Fruit fly (Drosophila melanogaster): ENCODE data around the gene rho.
A peak's percentile ranks its signal among the peaks of the same experiment; 100 is the strongest.

rho gene

DNA sequence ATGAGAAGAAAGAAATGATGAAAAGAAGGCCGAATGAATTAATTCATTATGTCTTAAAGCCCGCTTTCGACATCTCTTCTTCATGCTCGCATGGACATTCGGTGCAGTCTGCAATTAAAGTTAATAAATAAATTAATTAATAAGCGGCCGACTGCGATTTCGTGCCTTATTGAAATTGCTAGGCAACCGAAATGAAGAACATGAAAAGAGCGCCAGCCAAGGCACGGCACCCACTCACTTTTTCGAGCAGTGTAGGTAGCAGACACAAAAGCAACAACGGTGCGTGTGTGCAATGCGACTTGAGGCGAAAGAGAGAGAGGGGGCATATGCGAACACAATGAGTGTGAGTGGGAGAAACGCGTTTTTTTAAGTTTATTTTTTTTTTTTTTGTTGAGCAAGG, 854 bp downstream of the rho start (continued):
- no peak for TF ChIP-seq CG6654 (GFP tag; optimal IDR thresholded peaks at IDR 0.05)
- no peak for TF ChIP-seq Bdp1 (GFP tag; optimal IDR thresholded peaks at IDR 0.05)
- TF ChIP-seq pros (GFP tag; optimal IDR thresholded peaks at IDR 0.05): no peak
- peak; percentile 30 for TF ChIP-seq PHDP (tag; optimal IDR thresholded peaks at IDR 0.05)
- TF ChIP-seq ci (GFP tag; IDR thresholded peaks at IDR 0.05): peak; percentile 59; the same call in 2 of the 3 replicates
- TF ChIP-seq CG6813 (GFP tag; optimal IDR thresholded peaks at IDR 0.05): no peak
- TF ChIP-seq Bgb (GFP tag; IDR thresholded peaks at IDR 0.05; ENCODE audit: partially characterized antibody): no peak
- TF ChIP-seq pzg (GFP tag; optimal IDR thresholded peaks at IDR 0.05): no peak
- TF ChIP-seq Xrp1 (GFP tag; IDR thresholded peaks at IDR 0.05): peak; percentile 50; the same call in 1 of the 2 replicates
- peak; percentile 21; the same call in 1 of the 2 replicates for TF ChIP-seq CG17328 (GFP tag; IDR thresholded peaks at IDR 0.05)
- TF ChIP-seq Vsx1 (GFP tag; optimal IDR thresholded peaks at IDR 0.05): peak; percentile 36
- TF ChIP-seq CG7839 (tag; optimal IDR thresholded peaks at IDR 0.05): peak; percentile 41
- TF ChIP-seq TFAM (GFP tag; optimal IDR thresholded peaks at IDR 0.05): no peak
- no peak for TF ChIP-seq CG4617 (GFP tag; optimal IDR thresholded peaks at IDR 0.05; ENCODE audit: borderline replicate concordance)
- TF ChIP-seq nmo (GFP tag; optimal IDR thresholded peaks at IDR 0.05): peak; percentile 45
- peak; percentile 42 for TF ChIP-seq CG11504 (tag; optimal IDR thresholded peaks at IDR 0.05)
- TF ChIP-seq Fer3 (tag; optimal IDR thresholded peaks at IDR 0.05): no peak
- no peak for TF ChIP-seq Bteb2 (GFP tag; optimal IDR thresholded peaks at IDR 0.05)
- peak; percentile 20; the same call in 1 of the 2 replicates for TF ChIP-seq sisA (GFP tag; IDR thresholded peaks at IDR 0.05)
- TF ChIP-seq CG6689 (GFP tag; IDR thresholded peaks at IDR 0.05): peak; percentile 52
- TF ChIP-seq fd96Cb (tag; optimal IDR thresholded peaks at IDR 0.05): peak; percentile 35
- TF ChIP-seq nerfin-1 (tag; optimal IDR thresholded peaks at IDR 0.05): no peak
- no peak for TF ChIP-seq Hr78 (GFP tag; optimal IDR thresholded peaks at IDR 0.05)
- TF ChIP-seq otp (GFP tag; IDR thresholded peaks at IDR 0.05): no peak
- peak in 1 of 2 experiments; percentile 50 for TF ChIP-seq bsh (GFP tag; optimal IDR thresholded peaks at IDR 0.05)
- no peak for TF ChIP-seq Ada2b (GFP tag; IDR thresholded peaks at IDR 0.05)
- no peak for TF ChIP-seq bowl (GFP tag; IDR thresholded peaks at IDR 0.05)
- TF ChIP-seq CG15479 (GFP tag; optimal IDR thresholded peaks at IDR 0.05): no peak
- TF ChIP-seq E2f1 (GFP tag; IDR thresholded peaks at IDR 0.05): no peak
- 0 out of 2 replicates have a peak, but pooled peaks have one; percentile 13 for TF ChIP-seq CG5953 (GFP tag; IDR thresholded peaks at IDR 0.05)
- no peak for TF ChIP-seq CG9609 (GFP tag; optimal IDR thresholded peaks at IDR 0.05)
- TF ChIP-seq Lpt (GFP tag; optimal IDR thresholded peaks at IDR 0.05): no peak
- TF ChIP-seq Optix (GFP tag; IDR thresholded peaks at IDR 0.05): 0 out of 3 replicates have a peak, but pooled peaks have one; percentile 46
- no peak for TF ChIP-seq MBD-R2 (GFP tag; IDR thresholded peaks at IDR 0.05)
- TF ChIP-seq tx (GFP tag; optimal IDR thresholded peaks at IDR 0.05): no peak
- no peak for TF ChIP-seq stc (GFP tag; IDR thresholded peaks at IDR 0.05)
- peak; percentile 38 for TF ChIP-seq phol (tag; optimal IDR thresholded peaks at IDR 0.05)
- no peak for TF ChIP-seq gfzf (GFP tag; optimal IDR thresholded peaks at IDR 0.05)
- no peak for TF ChIP-seq Dip3 (GFP tag; optimal IDR thresholded peaks at IDR 0.05)
- no peak for TF ChIP-seq al (GFP tag; IDR thresholded peaks at IDR 0.05)
- peak; percentile 44 for TF ChIP-seq CG17359 (tag; optimal IDR thresholded peaks at IDR 0.05)
- TF ChIP-seq CG15601 (tag; optimal IDR thresholded peaks at IDR 0.05): no peak
- peak; percentile 56 for TF ChIP-seq Sox102F (GFP tag; optimal IDR thresholded peaks at IDR 0.05)
- peak; percentile 48 for TF ChIP-seq Ptx1 (GFP tag; IDR thresholded peaks at IDR 0.05)
- peak; percentile 11 for TF ChIP-seq CG18599 (GFP tag; optimal IDR thresholded peaks at IDR 0.05)
- TF ChIP-seq ranshi (GFP tag; IDR thresholded peaks at IDR 0.05): no peak
- TF ChIP-seq Hsf (GFP tag; optimal IDR thresholded peaks at IDR 0.05): peak; percentile 25
- no peak for TF ChIP-seq Hand (GFP tag; optimal IDR thresholded peaks at IDR 0.05)
- no peak; the same call in 1 of the 2 replicates for TF ChIP-seq esg (GFP tag; conservative IDR thresholded peaks at IDR 0.05)
- peak; percentile 41 for TF ChIP-seq Hr3 (GFP tag; optimal IDR thresholded peaks at IDR 0.05)
